Fruit fly (Drosophila melanogaster) whole organism, embryonic: ENCODE measurements around the gene jim.

Experiments
- BEAF-32 ChIP-seq: fragments of 200-800 bp; sonication (Bioruptor generic); optimal IDR thresholded peaks from 3 replicates; lab custom pipeline; 2017; ENCODE audit warnings: missing biosample characterization, missing genetic modification characterization, mild to moderate bottlenecking, moderate library complexity, missing genetic modification reagents
- CG10366 ChIP-seq: fragments of 200-800 bp; sonication (Bioruptor generic); IDR thresholded peaks from 2 replicates; pipeline ENCODE4 v1.3.6; 2022; ENCODE audit warnings: missing biosample characterization, missing genetic modification characterization
- CG10543 ChIP-seq: fragments of 200-800 bp; sonication (Bioruptor generic); optimal IDR thresholded peaks from 3 replicates; lab custom pipeline; 2017; ENCODE audit warnings: missing biosample characterization, mild to moderate bottlenecking, missing genetic modification characterization, moderate library complexity
- CG12219 ChIP-seq: fragments of 200-800 bp; sonication (Bioruptor generic); optimal IDR thresholded peaks from 3 replicates; lab custom pipeline; 2018; ENCODE audit warnings: missing biosample characterization, mild to moderate bottlenecking, missing genetic modification characterization
- CG13296 ChIP-seq: fragments of 200-800 bp; sonication (Bioruptor generic); optimal IDR thresholded peaks from 3 replicates; lab custom pipeline; 2018; ENCODE audit warnings: missing biosample characterization, mild to moderate bottlenecking, missing genetic modification characterization
- CG13894 ChIP-seq: fragments of 200-800 bp; sonication (Bioruptor generic); optimal IDR thresholded peaks from 3 replicates; lab custom pipeline; 2018; ENCODE audit warnings: missing biosample characterization, mild to moderate bottlenecking, missing genetic modification characterization, moderate library complexity
- CG14965 ChIP-seq: fragments of 200-800 bp; sonication (Bioruptor generic); optimal IDR thresholded peaks from 2 replicates; lab custom pipeline; 2016; ENCODE audit warnings: missing biosample characterization, missing genetic modification characterization, borderline replicate concordance
- CG1529 ChIP-seq: fragments of 200-800 bp; sonication (Bioruptor generic); optimal IDR thresholded peaks from 3 replicates; lab custom pipeline; 2018; ENCODE audit warnings: missing biosample characterization, missing genetic modification characterization
- CG15479 ChIP-seq: fragments of 200-800 bp; sonication (Bioruptor generic); optimal IDR thresholded peaks from 3 replicates; lab custom pipeline; 2019; ENCODE audit warnings: missing biosample characterization, mild to moderate bottlenecking, missing genetic modification characterization, moderate library complexity
- CG17328 ChIP-seq: fragments of 200-800 bp; sonication (Bioruptor generic); IDR thresholded peaks from 2 replicates; pipeline ENCODE4 v1.3.6; 2022; ENCODE audit warnings: missing biosample characterization, missing genetic modification characterization
- CG17361 ChIP-seq: fragments of 200-800 bp; sonication (Bioruptor generic); IDR thresholded peaks from 3 replicates; pipeline ENCODE4 v1.3.6; 2022; ENCODE audit warnings: missing biosample characterization, missing genetic modification characterization
- CG17802 ChIP-seq: fragments of 200-800 bp; sonication (Bioruptor generic); optimal IDR thresholded peaks from 2 replicates; lab custom pipeline; 2018; ENCODE audit warnings: missing biosample characterization, mild to moderate bottlenecking, missing genetic modification characterization, moderate library complexity
- CG1832 ChIP-seq: fragments of 200-800 bp; sonication (Bioruptor generic); optimal IDR thresholded peaks from 2 replicates; lab custom pipeline; 2017; ENCODE audit warnings: missing biosample characterization, mild to moderate bottlenecking, missing genetic modification characterization, inconsistent platforms
- CG31224 ChIP-seq: fragments of 200-800 bp; sonication (Bioruptor generic); IDR thresholded peaks from 2 replicates; pipeline ENCODE4 v1.3.6; 2022; ENCODE audit warnings: missing biosample characterization, missing genetic modification characterization
- CG32532 ChIP-seq: fragments of 200-800 bp; sonication (Bioruptor generic); IDR thresholded peaks from 2 replicates; pipeline ENCODE4 v1.3.6; 2022; ENCODE audit warnings: missing biosample characterization, missing genetic modification characterization
- CG7357 ChIP-seq: fragments of 200-800 bp; sonication (Bioruptor generic); IDR thresholded peaks from 3 replicates; pipeline ENCODE4 v1.3.6; 2022; ENCODE audit warnings: missing biosample characterization, missing genetic modification characterization
- CHES-1-like ChIP-seq: fragments of 200-800 bp; sonication (Bioruptor generic); optimal IDR thresholded peaks from 2 replicates; lab custom pipeline; 2016; ENCODE audit warnings: missing biosample characterization, missing genetic modification characterization
- Chrac-16 ChIP-seq: fragments of 200-800 bp; sonication (Bioruptor generic); optimal IDR thresholded peaks from 3 replicates; lab custom pipeline; 2016; ENCODE audit warnings: missing biosample characterization, missing genetic modification characterization
- D19B ChIP-seq: fragments of 200-800 bp; sonication (Bioruptor generic); optimal IDR thresholded peaks from 2 replicates; lab custom pipeline; 2017; ENCODE audit warnings: missing biosample characterization, mild to moderate bottlenecking, missing genetic modification characterization
- Dfd ChIP-seq, 2 experiments: fragments of >200 bp; optimal IDR thresholded peaks; 2 replicates each; lab custom pipeline; 2017; ENCODE audit warnings: missing biosample characterization in 2 of 2, missing genetic modification characterization in 2 of 2
- Dref ChIP-seq: fragments of 200-800 bp; sonication (Bioruptor generic); IDR thresholded peaks from 2 replicates; pipeline ENCODE4 v1.3.6; 2022; ENCODE audit warnings: missing biosample characterization, missing genetic modification characterization
- Gsc ChIP-seq: fragments of 200-800 bp; sonication (Bioruptor generic); IDR thresholded peaks from 2 replicates; pipeline ENCODE4 v1.3.6; 2022; ENCODE audit warnings: missing biosample characterization, missing genetic modification characterization
- HLH3B ChIP-seq: fragments of 200-800 bp; sonication (Bioruptor generic); IDR thresholded peaks from 2 replicates; pipeline ENCODE4 v1.3.6; 2022; ENCODE audit warnings: missing biosample characterization, missing genetic modification characterization
- HLH54F ChIP-seq: fragments of 200-800 bp; sonication (Bioruptor generic); optimal IDR thresholded peaks from 3 replicates; lab custom pipeline; 2016; ENCODE audit warnings: missing biosample characterization, missing genetic modification characterization
- Hr39 ChIP-seq: fragments of >200 bp; optimal IDR thresholded peaks from 2 replicates; lab custom pipeline; 2017
- Hr51 ChIP-seq, 2 experiments: fragments of 200-800 bp; sonication (Bioruptor generic); optimal IDR thresholded peaks; 2 replicates in 1 of 2; 3 replicates in 1 of 2; lab custom pipeline; 2016 to 2018; ENCODE audit warnings: missing biosample characterization in 2 of 2, missing genetic modification characterization in 2 of 2, mild to moderate bottlenecking in 1 of 2, moderate library complexity in 1 of 2
- Hsf ChIP-seq: fragments of 200-800 bp; sonication (Bioruptor generic); optimal IDR thresholded peaks from 3 replicates; lab custom pipeline; 2016; ENCODE audit warnings: missing biosample characterization, missing genetic modification characterization
- Oaz ChIP-seq: fragments of 200-800 bp; sonication (Bioruptor generic); IDR thresholded peaks from 2 replicates; pipeline ENCODE4 v1.3.6; 2022; ENCODE audit warnings: missing biosample characterization, missing genetic modification characterization
- Optix ChIP-seq: fragments of 200-800 bp; sonication (Bioruptor generic); IDR thresholded peaks from 3 replicates; pipeline ENCODE4 v1.3.6; 2022; ENCODE audit warnings: missing biosample characterization, missing genetic modification characterization
- Poxn ChIP-seq: fragments of 200-800 bp; sonication (Bioruptor generic); IDR thresholded peaks from 2 replicates; pipeline ENCODE4 v1.3.6; 2022; ENCODE audit warnings: missing biosample characterization, missing genetic modification characterization
- Sin3A ChIP-seq: fragments of >200 bp; optimal IDR thresholded peaks from 2 replicates; lab custom pipeline; 2018
- Xbp1 ChIP-seq: fragments of 200-800 bp; sonication (Bioruptor generic); optimal IDR thresholded peaks from 3 replicates; lab custom pipeline; 2016; ENCODE audit warnings: missing biosample characterization, mild to moderate bottlenecking, missing genetic modification characterization
- ac ChIP-seq: fragments of 200-800 bp; sonication (Bioruptor generic); optimal IDR thresholded peaks from 3 replicates; lab custom pipeline; 2017; ENCODE audit warnings: missing biosample characterization, mild to moderate bottlenecking, missing genetic modification characterization
- aop ChIP-seq: fragments of 200-800 bp; sonication (Bioruptor generic); IDR thresholded peaks from 2 replicates; pipeline ENCODE4 v1.3.6; 2022; ENCODE audit warnings: missing biosample characterization, missing genetic modification characterization
- danr ChIP-seq: fragments of 200-800 bp; sonication (Bioruptor generic); IDR thresholded peaks from 2 replicates; pipeline ENCODE4 v1.3.6; 2022; ENCODE audit warnings: missing biosample characterization, missing genetic modification characterization
- dati ChIP-seq: fragments of 200-800 bp; sonication (Bioruptor generic); IDR thresholded peaks from 2 replicates; pipeline ENCODE4 v1.3.6; 2022; ENCODE audit warnings: missing biosample characterization, missing genetic modification characterization
- eve ChIP-seq, 2 experiments: fragments of >200 bp; optimal IDR thresholded peaks; 2 replicates each; lab custom pipeline; 2017; ENCODE audit warnings: missing biosample characterization in 2 of 2, missing genetic modification characterization in 2 of 2
- ham ChIP-seq: fragments of 200-800 bp; sonication (Bioruptor generic); IDR thresholded peaks from 2 replicates; pipeline ENCODE4 v1.3.6; 2022; ENCODE audit warnings: missing biosample characterization, missing genetic modification characterization
- hb ChIP-seq: fragments of 200-800 bp; sonication (Bioruptor generic); IDR thresholded peaks from 3 replicates; pipeline ENCODE4 v1.3.6; 2022; ENCODE audit warnings: missing biosample characterization, missing genetic modification characterization; ENCODE audit not compliant: partially characterized antibody
- nau ChIP-seq: fragments of 200-800 bp; sonication (Bioruptor generic); optimal IDR thresholded peaks from 3 replicates; lab custom pipeline; 2017; ENCODE audit warnings: missing biosample characterization, mild to moderate bottlenecking, missing genetic modification characterization, missing genetic modification reagents
- onecut ChIP-seq: fragments of 200-800 bp; sonication (Bioruptor generic); IDR thresholded peaks from 2 replicates; pipeline ENCODE4 v1.3.6; 2022; ENCODE audit warnings: missing biosample characterization, missing genetic modification characterization
- row ChIP-seq: fragments of 200-800 bp; sonication (Bioruptor generic); IDR thresholded peaks from 3 replicates; pipeline ENCODE4 v1.3.6; 2022; ENCODE audit warnings: missing biosample characterization, missing genetic modification characterization
- salm ChIP-seq: fragments of 200-800 bp; sonication (Bioruptor generic); optimal IDR thresholded peaks from 2 replicates; lab custom pipeline; 2018; ENCODE audit warnings: missing biosample characterization, mild to moderate bottlenecking, missing genetic modification characterization
- schlank ChIP-seq: fragments of 200-800 bp; sonication (Bioruptor generic); optimal IDR thresholded peaks from 2 replicates; lab custom pipeline; 2018; ENCODE audit warnings: missing biosample characterization, mild to moderate bottlenecking, missing genetic modification characterization
- seq ChIP-seq: fragments of 200-800 bp; sonication (Bioruptor generic); IDR thresholded peaks from 2 replicates; pipeline ENCODE4 v1.3.6; 2022; ENCODE audit warnings: missing biosample characterization, missing genetic modification characterization
- slbo ChIP-seq: fragments of 200-800 bp; sonication (Bioruptor generic); IDR thresholded peaks from 2 replicates; pipeline ENCODE4 v1.3.6; 2022; ENCODE audit warnings: missing biosample characterization, missing genetic modification characterization
- sna ChIP-seq: fragments of 200-800 bp; sonication (Bioruptor generic); IDR thresholded peaks from 2 replicates; pipeline ENCODE4 v1.3.6; 2022; ENCODE audit warnings: missing biosample characterization, missing genetic modification characterization; ENCODE audit not compliant: partially characterized antibody
- sr ChIP-seq: fragments of 200-800 bp; sonication (Bioruptor generic); IDR thresholded peaks from 3 replicates; pipeline ENCODE4 v1.3.6; 2022; ENCODE audit warnings: missing biosample characterization, missing genetic modification characterization
- tap ChIP-seq: fragments of 200-800 bp; optimal IDR thresholded peaks from 3 replicates; lab custom pipeline; 2019; ENCODE audit warnings: missing biosample characterization, mild to moderate bottlenecking, missing genetic modification characterization, moderate library complexity
- toy ChIP-seq: fragments of 200-800 bp; sonication (Bioruptor generic); IDR thresholded peaks from 2 replicates; pipeline ENCODE4 v1.3.6; 2022; ENCODE audit warnings: missing biosample characterization, missing genetic modification characterization
- yki ChIP-seq: fragments of >200 bp; optimal IDR thresholded peaks from 3 replicates; lab custom pipeline; 2018
- zen2 ChIP-seq: fragments of 200-800 bp; sonication (Bioruptor generic); IDR thresholded peaks from 3 replicates; pipeline ENCODE4 v1.3.6; 2022; ENCODE audit warnings: missing biosample characterization, missing genetic modification characterization; ENCODE audit not compliant: partially characterized antibody
- zf30C ChIP-seq: fragments of 200-800 bp; sonication (Bioruptor generic); optimal IDR thresholded peaks from 3 replicates; lab custom pipeline; 2018; ENCODE audit warnings: missing biosample characterization, mild to moderate bottlenecking, missing genetic modification characterization

jim gene

DNA sequence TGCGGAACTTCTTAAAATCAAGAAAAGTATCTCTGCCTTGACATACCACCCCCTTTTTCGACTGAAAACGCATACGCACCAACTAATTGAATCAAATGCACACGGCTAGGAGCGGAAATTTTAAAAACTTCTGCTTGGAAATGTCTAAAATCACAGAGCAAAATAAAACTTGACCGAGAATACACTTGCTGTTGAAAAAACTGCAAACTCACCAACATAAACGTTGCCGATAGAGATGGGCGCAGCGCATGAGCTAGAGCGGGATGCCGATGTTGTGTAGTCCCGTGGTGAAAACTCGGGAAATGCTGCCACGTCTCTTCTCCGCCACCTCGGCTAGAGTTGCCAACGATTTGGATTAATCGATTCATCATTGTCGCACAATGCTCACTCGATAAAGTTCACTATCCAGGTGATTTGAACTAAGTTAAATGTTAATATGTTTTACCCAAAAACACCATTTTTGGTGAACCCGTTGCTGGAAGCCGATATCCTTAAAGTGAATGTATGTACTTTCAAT lies 36.9 kb upstream of the jim start, which contains the start of the genes CG11109 and Arf1 (continued):
- TF ChIP-seq CG17361 (no peak), Hr51 (GFP tag; optimal IDR thresholded peaks at IDR 0.05; lab: Kevin White, UChicago) (no peak), Gsc (no peak), onecut (peak; percentile 27; the same call in 1 of the 2 replicates), CG1529 (GFP tag; lab: Kevin White, UChicago) (no peak), dati (GFP tag; lab: Robert Waterston, UW) (no peak), Dfd (GFP tag; optimal IDR thresholded peaks at IDR 0.05; lab: Kevin White, UChicago) (no peak), nau (GFP tag; lab: Kevin White, UChicago) (peak; percentile 1), Sin3A (lab: Kevin White, UChicago) (peak; percentile 27), CG17328 (GFP tag; lab: Robert Waterston, UW) (no peak), hb (GFP tag; lab: Robert Waterston, UW) (peak; percentile 7; the same call in 1 of the 3 replicates), CG12219 (GFP tag; lab: Kevin White, UChicago) (peak; percentile 0), seq (GFP tag; lab: Robert Waterston, UW) (no peak), aop (GFP tag; lab: Robert Waterston, UW) (0 out of 2 replicates have a peak, but pooled peaks have one; percentile 37), CG13296 (peak; percentile 23), Poxn (GFP tag; lab: Robert Waterston, UW) (no peak), Dref (peak; percentile 87), toy (no peak), zf30C (no peak), CG1832 (GFP tag; lab: Kevin White, UChicago) (peak; percentile 67), Hsf (GFP tag; lab: Kevin White, UChicago) (no peak), CG31224 (no peak), ac (GFP tag; lab: Kevin White, UChicago) (no peak), salm (tag; lab: Kevin White, UChicago) (no peak), HLH3B (GFP tag; lab: Robert Waterston, UW) (no peak), yki (no peak), zen2 (GFP tag; lab: Robert Waterston, UW) (peak; percentile 61), Oaz (GFP tag; lab: Robert Waterston, UW) (no peak), sna (GFP tag; lab: Robert Waterston, UW) (peak; percentile 13), CG14965 (no peak), Optix (no peak), slbo (GFP tag; lab: Robert Waterston, UW) (peak; percentile 38; the same call in 1 of the 2 replicates), Xbp1 (GFP tag; lab: Kevin White, UChicago) (peak; percentile 50), Hr39 (no peak), CG10543 (GFP tag; lab: Kevin White, UChicago) (no peak), ham (GFP tag; lab: Robert Waterston, UW) (no peak), CG15479 (GFP tag; lab: Kevin White, UChicago) (peak; percentile 15), CG32532 (GFP tag; lab: Robert Waterston, UW) (0 out of 2 replicates have a peak, but pooled peaks have one; percentile 21), CG17802 (tag; lab: Kevin White, UChicago) (no peak), D19B (no peak), tap (tag; lab: Kevin White, UChicago) (peak; percentile 7), Chrac-16 (GFP tag; lab: Kevin White, UChicago) (no peak), danr (GFP tag; lab: Robert Waterston, UW) (no peak), CG13894 (tag; lab: Kevin White, UChicago) (no peak), CHES-1-like (GFP tag; lab: Kevin White, UChicago) (no peak), HLH54F (GFP tag; lab: Kevin White, UChicago) (no peak), CG10366 (GFP tag; lab: Robert Waterston, UW) (no peak), row (GFP tag; lab: Robert Waterston, UW) (peak; percentile 60), sr (no peak), BEAF-32 (GFP tag; lab: Kevin White, UChicago) (peak; percentile 76), CG7357 (GFP tag; lab: Robert Waterston, UW) (no peak), schlank (tag; lab: Kevin White, UChicago) (no peak), eve (GFP tag; optimal IDR thresholded peaks at IDR 0.05; lab: Kevin White, UChicago) (no peak)
